Fruit fly (Drosophila melanogaster) whole organism, embryonic: Measurements from ENCODE around the gene CG13306.

Source experiments
- Bdp1 ChIP-seq: fragments of 200-800 bp; sonication (Bioruptor generic); optimal IDR thresholded peaks from 3 replicates; lab custom pipeline; 2016; ENCODE audit warnings: missing biosample characterization, missing genetic modification characterization
- CG11085 ChIP-seq: fragments of 200-800 bp; sonication (Bioruptor generic); IDR thresholded peaks from 2 replicates; pipeline ENCODE4 v1.3.6; 2022; ENCODE audit warnings: missing biosample characterization, missing genetic modification characterization
- CG12219 ChIP-seq: fragments of 200-800 bp; sonication (Bioruptor generic); optimal IDR thresholded peaks from 3 replicates; lab custom pipeline; 2018; ENCODE audit warnings: missing biosample characterization, mild to moderate bottlenecking, missing genetic modification characterization
- CG12236 ChIP-seq: fragments of 200-800 bp; sonication (Bioruptor generic); optimal IDR thresholded peaks from 2 replicates; lab custom pipeline; 2016; ENCODE audit warnings: missing biosample characterization, missing genetic modification characterization
- CG17385 ChIP-seq: fragments of 200-800 bp; sonication (Bioruptor generic); optimal IDR thresholded peaks from 3 replicates; lab custom pipeline; 2018; ENCODE audit warnings: missing biosample characterization, mild to moderate bottlenecking, missing genetic modification characterization
- CG17829 ChIP-seq: fragments of 200-800 bp; optimal IDR thresholded peaks from 2 replicates; lab custom pipeline; 2019; ENCODE audit warnings: missing biosample characterization, mild to moderate bottlenecking, missing genetic modification characterization, moderate library complexity
- CG18262 ChIP-seq: fragments of 200-800 bp; optimal IDR thresholded peaks from 3 replicates; lab custom pipeline; 2019; ENCODE audit warnings: missing biosample characterization, mild to moderate bottlenecking, missing genetic modification characterization, moderate library complexity
- CG31224 ChIP-seq: fragments of 200-800 bp; sonication (Bioruptor generic); IDR thresholded peaks from 2 replicates; pipeline ENCODE4 v1.3.6; 2022; ENCODE audit warnings: missing biosample characterization, missing genetic modification characterization
- CG4360 ChIP-seq: fragments of 200-800 bp; sonication (Bioruptor generic); IDR thresholded peaks from 2 replicates; pipeline ENCODE4 v1.3.6; 2022; ENCODE audit warnings: missing biosample characterization, missing genetic modification characterization
- CG4730 ChIP-seq: fragments of 200-800 bp; sonication (Bioruptor generic); IDR thresholded peaks from 2 replicates; pipeline ENCODE4 v1.3.6; 2022; ENCODE audit warnings: missing biosample characterization, missing genetic modification characterization
- CG6654 ChIP-seq: fragments of 200-800 bp; sonication (Bioruptor generic); optimal IDR thresholded peaks from 2 replicates; lab custom pipeline; 2017; ENCODE audit warnings: missing biosample characterization, mild to moderate bottlenecking, missing genetic modification characterization
- CG6683 ChIP-seq: fragments of 200-800 bp; sonication (Bioruptor generic); optimal IDR thresholded peaks from 2 replicates; lab custom pipeline; 2017; ENCODE audit warnings: missing biosample characterization, mild to moderate bottlenecking, missing genetic modification characterization, missing genetic modification reagents
- CG7357 ChIP-seq: fragments of 200-800 bp; sonication (Bioruptor generic); IDR thresholded peaks from 3 replicates; pipeline ENCODE4 v1.3.6; 2022; ENCODE audit warnings: missing biosample characterization, missing genetic modification characterization
- CG9727 ChIP-seq: fragments of 200-800 bp; sonication (Bioruptor generic); optimal IDR thresholded peaks from 3 replicates; lab custom pipeline; 2017; ENCODE audit warnings: missing biosample characterization, mild to moderate bottlenecking, missing genetic modification characterization
- CTCF ChIP-seq: fragments of 200-800 bp; sonication (Bioruptor generic); optimal IDR thresholded peaks from 2 replicates; lab custom pipeline; 2017; ENCODE audit warnings: missing biosample characterization, mild to moderate bottlenecking, missing genetic modification characterization, moderate library complexity
- Camta ChIP-seq: fragments of 200-800 bp; sonication (Bioruptor generic); optimal IDR thresholded peaks from 2 replicates; lab custom pipeline; 2016; ENCODE audit warnings: missing biosample characterization, missing genetic modification characterization
- Dll ChIP-seq: fragments of 200-800 bp; sonication (Bioruptor generic); IDR thresholded peaks from 4 replicates; pipeline ENCODE4 v1.3.6; 2022; ENCODE audit warnings: missing biosample characterization, missing genetic modification characterization; ENCODE audit not compliant: partially characterized antibody
- Gug ChIP-seq: fragments of 200-800 bp; sonication (Bioruptor generic); IDR thresholded peaks from 4 replicates; pipeline ENCODE4 v1.3.6; 2022; ENCODE audit warnings: missing biosample characterization, missing genetic modification characterization
- HmgD ChIP-seq: fragments of 200-800 bp; sonication (Bioruptor generic); optimal IDR thresholded peaks from 3 replicates; lab custom pipeline; 2016; ENCODE audit warnings: missing biosample characterization, missing genetic modification characterization
- Hmr ChIP-seq: fragments of 200-800 bp; sonication (Bioruptor generic); optimal IDR thresholded peaks from 3 replicates; lab custom pipeline; 2017; ENCODE audit warnings: mild to moderate bottlenecking, missing biosample characterization, missing genetic modification reagents, missing genetic modification characterization
- Mad ChIP-seq: fragments of 200-800 bp; sonication (Bioruptor generic); optimal IDR thresholded peaks from 2 replicates; lab custom pipeline; 2016; ENCODE audit warnings: missing biosample characterization, missing genetic modification characterization
- Myb ChIP-seq: fragments of 200-800 bp; sonication (Bioruptor generic); optimal IDR thresholded peaks from 2 replicates; lab custom pipeline; 2016; ENCODE audit warnings: missing biosample characterization, missing genetic modification characterization
- Side ChIP-seq: fragments of 200-800 bp; sonication (Bioruptor generic); optimal IDR thresholded peaks from 2 replicates; lab custom pipeline; 2016; ENCODE audit warnings: missing biosample characterization, missing genetic modification characterization
- Trl ChIP-seq, 3 experiments: fragments of >200 bp in 2 of 3; fragments of 200-800 bp in 1 of 3; sonication (Bioruptor generic) in 1 of 3; optimal IDR thresholded peaks; 2 replicates in 1 of 3; 3 replicates in 2 of 3; lab custom pipeline; 2016 to 2017; ENCODE audit warnings: missing biosample characterization in 1 of 3, missing genetic modification characterization in 1 of 3
- YL-1 ChIP-seq: fragments of 200-800 bp; sonication (Bioruptor generic); optimal IDR thresholded peaks from 3 replicates; lab custom pipeline; 2017; ENCODE audit warnings: missing biosample characterization, mild to moderate bottlenecking, missing genetic modification characterization
- aop ChIP-seq: fragments of 200-800 bp; sonication (Bioruptor generic); IDR thresholded peaks from 2 replicates; pipeline ENCODE4 v1.3.6; 2022; ENCODE audit warnings: missing biosample characterization, missing genetic modification characterization
- ap ChIP-seq: fragments of 200-800 bp; sonication (Bioruptor generic); IDR thresholded peaks from 2 replicates; pipeline ENCODE4 v1.3.6; 2022; ENCODE audit warnings: missing biosample characterization, missing genetic modification characterization
- bigmax ChIP-seq: fragments of 200-800 bp; sonication (Bioruptor generic); optimal IDR thresholded peaks from 2 replicates; lab custom pipeline; 2018; ENCODE audit warnings: missing biosample characterization, mild to moderate bottlenecking, missing genetic modification characterization
- caup ChIP-seq: fragments of 200-800 bp; sonication (Bioruptor generic); optimal IDR thresholded peaks from 3 replicates; lab custom pipeline; 2017; ENCODE audit warnings: missing biosample characterization, mild to moderate bottlenecking, missing genetic modification characterization, moderate library complexity; ENCODE audit not compliant: severe bottlenecking
- chif ChIP-seq, 2 experiments: fragments of 200-800 bp; sonication (Bioruptor generic); optimal IDR thresholded peaks; 3 replicates each; lab custom pipeline; 2016; ENCODE audit warnings: missing biosample characterization in 2 of 2, missing genetic modification characterization in 2 of 2
- corto ChIP-seq: fragments of 200-800 bp; sonication (Bioruptor generic); optimal IDR thresholded peaks from 2 replicates; lab custom pipeline; 2016; ENCODE audit warnings: missing biosample characterization, mild to moderate bottlenecking, missing genetic modification characterization, moderate library complexity
- croc ChIP-seq: fragments of 200-800 bp; sonication (Bioruptor generic); conservative IDR thresholded peaks from 3 replicates; pipeline ENCODE4 v1.3.6; 2022; ENCODE audit warnings: missing biosample characterization, missing genetic modification characterization
- dmrt11E ChIP-seq: fragments of 200-800 bp; sonication (Bioruptor generic); optimal IDR thresholded peaks from 3 replicates; lab custom pipeline; 2018; ENCODE audit warnings: missing biosample characterization, mild to moderate bottlenecking, missing genetic modification characterization, moderate library complexity
- dpn ChIP-seq, 2 experiments: fragments of 200-800 bp; sonication (Bioruptor generic); optimal IDR thresholded peaks; 3 replicates each; lab custom pipeline; 2016; ENCODE audit warnings: missing biosample characterization in 2 of 2, missing genetic modification characterization in 2 of 2
- ems ChIP-seq: fragments of 200-800 bp; sonication (Bioruptor generic); optimal IDR thresholded peaks from 3 replicates; lab custom pipeline; 2016; ENCODE audit warnings: missing biosample characterization, missing genetic modification characterization
- fd96Cb ChIP-seq: fragments of 200-800 bp; sonication (Bioruptor generic); optimal IDR thresholded peaks from 2 replicates; lab custom pipeline; 2018; ENCODE audit warnings: missing biosample characterization, mild to moderate bottlenecking, missing genetic modification characterization, moderate library complexity
- ftz-f1 ChIP-seq: fragments of 200-800 bp; sonication (Bioruptor generic); optimal IDR thresholded peaks from 2 replicates; lab custom pipeline; 2016; ENCODE audit warnings: missing biosample characterization, missing genetic modification characterization
- kay ChIP-seq: fragments of 200-800 bp; sonication (Bioruptor generic); optimal IDR thresholded peaks from 2 replicates; lab custom pipeline; 2016; ENCODE audit warnings: missing biosample characterization, missing genetic modification characterization
- knrl ChIP-seq: fragments of 200-800 bp; sonication (Bioruptor generic); IDR thresholded peaks from 3 replicates; pipeline ENCODE4 v1.3.6; 2022; ENCODE audit warnings: missing biosample characterization, missing genetic modification characterization; ENCODE audit not compliant: partially characterized antibody
- lov ChIP-seq, 2 experiments: fragments of 200-800 bp in 1 of 2; fragments of >200 bp in 1 of 2; sonication (Bioruptor generic) in 1 of 2; IDR thresholded peaks in 1 of 2; optimal IDR thresholded peaks in 1 of 2; 2 replicates in 1 of 2; 3 replicates in 1 of 2; pipeline versions ENCODE4 v1.3.6 to Lab custom; 2017 to 2022; ENCODE audit warnings: missing biosample characterization in 1 of 2, missing genetic modification characterization in 1 of 2
- peb ChIP-seq: fragments of 200-800 bp; sonication (Bioruptor generic); IDR thresholded peaks from 2 replicates; pipeline ENCODE4 v1.3.6; 2022; ENCODE audit warnings: missing biosample characterization, missing genetic modification characterization
- prd ChIP-seq, 3 experiments: fragments of >200 bp in 2 of 3; fragments of 200-800 bp in 1 of 3; sonication (Bioruptor generic) in 1 of 3; optimal IDR thresholded peaks in 2 of 3; IDR thresholded peaks in 1 of 3; 2 replicates in 2 of 3; 3 replicates in 1 of 3; pipeline versions ENCODE4 v1.3.6 to Lab custom; 2017 to 2022; ENCODE audit warnings: missing biosample characterization in 1 of 3, missing genetic modification characterization in 1 of 3
- pros ChIP-seq: fragments of 200-800 bp; sonication (Bioruptor generic); optimal IDR thresholded peaks from 3 replicates; lab custom pipeline; 2019; ENCODE audit warnings: missing biosample characterization, mild to moderate bottlenecking, missing genetic modification characterization, moderate library complexity
- scrt ChIP-seq: fragments of 200-800 bp; sonication (Bioruptor generic); optimal IDR thresholded peaks from 2 replicates; lab custom pipeline; 2018; ENCODE audit warnings: missing biosample characterization, mild to moderate bottlenecking, missing genetic modification characterization, moderate library complexity
- slbo ChIP-seq: fragments of 200-800 bp; sonication (Bioruptor generic); IDR thresholded peaks from 2 replicates; pipeline ENCODE4 v1.3.6; 2022; ENCODE audit warnings: missing biosample characterization, missing genetic modification characterization
- slp2 ChIP-seq: fragments of 200-800 bp; sonication (Bioruptor generic); optimal IDR thresholded peaks from 2 replicates; lab custom pipeline; 2016; ENCODE audit warnings: missing biosample characterization, missing genetic modification characterization
- tap ChIP-seq: fragments of 200-800 bp; optimal IDR thresholded peaks from 3 replicates; lab custom pipeline; 2019; ENCODE audit warnings: missing biosample characterization, mild to moderate bottlenecking, missing genetic modification characterization, moderate library complexity
- z ChIP-seq: fragments of 200-800 bp; sonication (Bioruptor generic); IDR thresholded peaks from 3 replicates; pipeline ENCODE4 v1.3.6; 2022; ENCODE audit warnings: missing biosample characterization, missing genetic modification characterization
- zen2 ChIP-seq: fragments of 200-800 bp; sonication (Bioruptor generic); IDR thresholded peaks from 3 replicates; pipeline ENCODE4 v1.3.6; 2022; ENCODE audit warnings: missing biosample characterization, missing genetic modification characterization; ENCODE audit not compliant: partially characterized antibody

CG13306 gene

dm6 chr3L:8765969-8766538, 16.5 kb upstream of the CG13306 start (continued):
- TF ChIP-seq CG7357 (GFP tag; lab: Robert Waterston, UW), result peak; percentile 96
- TF ChIP-seq scrt, result peak; percentile 86
- peak; percentile 98 for TF ChIP-seq fd96Cb
- peak; percentile 98 for TF ChIP-seq CG17829 (tag; lab: Kevin White, UChicago)
- peak; percentile 87 for TF ChIP-seq Myb (GFP tag; lab: Kevin White, UChicago)
- TF ChIP-seq ftz-f1 (GFP tag; lab: Kevin White, UChicago), result peak; percentile 45
- TF ChIP-seq CG18262 (tag; lab: Kevin White, UChicago), result peak; percentile 99
- TF ChIP-seq CG6683 (GFP tag; lab: Kevin White, UChicago), result peak; percentile 94
- TF ChIP-seq Gug, result peak; percentile 98
- peak; percentile 92 for TF ChIP-seq kay
- no peak for TF ChIP-seq prd (optimal IDR thresholded peaks at IDR 0.05; lab: Kevin White, UChicago)
- peak; percentile 98 for TF ChIP-seq prd (GFP tag; IDR thresholded peaks at IDR 0.05; lab: Robert Waterston, UW)
- TF ChIP-seq ems (GFP tag; lab: Kevin White, UChicago), result peak; percentile 94
- TF ChIP-seq tap, result peak; percentile 92
- peak; percentile 95 for TF ChIP-seq slp2 (GFP tag; lab: Kevin White, UChicago)
- peak; percentile 94 for TF ChIP-seq CG11085 (GFP tag; lab: Robert Waterston, UW)
- TF ChIP-seq dmrt11E (tag; lab: Kevin White, UChicago), result peak; percentile 98
- TF ChIP-seq slbo (GFP tag; lab: Robert Waterston, UW), result peak; percentile 98
- no peak for TF ChIP-seq lov (optimal IDR thresholded peaks at IDR 0.05; lab: Kevin White, UChicago)
- TF ChIP-seq lov (GFP tag; IDR thresholded peaks at IDR 0.05; lab: Robert Waterston, UW), result peak; percentile 93
- peak; percentile 97 for TF ChIP-seq caup (GFP tag; lab: Kevin White, UChicago)
- TF ChIP-seq chif (GFP tag; optimal IDR thresholded peaks at IDR 0.05; lab: Kevin White, UChicago), result peak; percentile 97 to 98
- TF ChIP-seq Side (GFP tag; lab: Kevin White, UChicago), result peak; percentile 96
- TF ChIP-seq Trl (optimal IDR thresholded peaks at IDR 0.05; lab: Kevin White, UChicago), result peak; percentile 56 to 79
- peak; percentile 95 for TF ChIP-seq Trl (GFP tag; optimal IDR thresholded peaks at IDR 0.05; lab: Kevin White, UChicago)
- TF ChIP-seq CG12236 (GFP tag; lab: Kevin White, UChicago), result peak; percentile 95
- TF ChIP-seq zen2 (GFP tag; lab: Robert Waterston, UW), result no peak
- peak; percentile 91 for TF ChIP-seq CG9727
- peak; percentile 91 for TF ChIP-seq Camta (GFP tag; lab: Kevin White, UChicago)
- TF ChIP-seq CG12219 (GFP tag; lab: Kevin White, UChicago), result peak; percentile 98
- no peak for TF ChIP-seq bigmax
- TF ChIP-seq corto (GFP tag; lab: Kevin White, UChicago), result peak; percentile 76
- TF ChIP-seq Mad, result peak; percentile 97
- TF ChIP-seq HmgD (GFP tag; lab: Kevin White, UChicago), result peak; percentile 82
- TF ChIP-seq pros (GFP tag; lab: Kevin White, UChicago), result peak; percentile 93
- peak; percentile 49; the same call in 2 of the 4 replicates for TF ChIP-seq Dll (GFP tag; lab: Robert Waterston, UW)
- peak; percentile 93 to 99 for TF ChIP-seq dpn (GFP tag; optimal IDR thresholded peaks at IDR 0.05; lab: Kevin White, UChicago)
- TF ChIP-seq aop (GFP tag; lab: Robert Waterston, UW), result peak; percentile 87
- peak; percentile 97 for TF ChIP-seq peb
- peak; percentile 97 for TF ChIP-seq CG4730
- peak; percentile 91 for TF ChIP-seq Bdp1
- TF ChIP-seq CTCF, result peak; percentile 73
- peak; percentile 75 for TF ChIP-seq knrl (GFP tag; lab: Robert Waterston, UW)
- TF ChIP-seq CG17385, result peak; percentile 100
- TF ChIP-seq CG4360 (GFP tag; lab: Robert Waterston, UW), result peak; percentile 64
- no peak for TF ChIP-seq z
- peak; percentile 98 for TF ChIP-seq croc (GFP tag; lab: Robert Waterston, UW)
- TF ChIP-seq ap (GFP tag; lab: Robert Waterston, UW), result peak; percentile 95
- peak; percentile 92 for TF ChIP-seq YL-1 (GFP tag; lab: Kevin White, UChicago)
- peak; percentile 93 for TF ChIP-seq CG6654 (GFP tag; lab: Kevin White, UChicago)
- peak; percentile 99 for TF ChIP-seq Hmr (GFP tag; lab: Kevin White, UChicago)
- TF ChIP-seq CG31224, result peak; percentile 94
